Fruit fly (Drosophila melanogaster) whole organism, embryonic: ENCODE data around the gene Tbcd.

Source experiments
- CG10209 ChIP-seq: fragments of 200-800 bp; sonication (Bioruptor generic); optimal IDR thresholded peaks from 3 replicates; lab custom pipeline; 2017; ENCODE audit warnings: missing biosample characterization, mild to moderate bottlenecking, missing genetic modification characterization, missing genetic modification reagents
- CG10959 ChIP-seq: fragments of 200-800 bp; sonication (Bioruptor generic); IDR thresholded peaks from 2 replicates; pipeline ENCODE4 v1.3.6; 2022; ENCODE audit warnings: missing biosample characterization, missing genetic modification characterization
- CG12744 ChIP-seq: fragments of 200-800 bp; sonication (Bioruptor generic); optimal IDR thresholded peaks from 2 replicates; lab custom pipeline; 2016; ENCODE audit warnings: missing biosample characterization, missing genetic modification characterization
- CG13287 ChIP-seq: fragments of 200-800 bp; sonication (Bioruptor generic); IDR thresholded peaks from 2 replicates; pipeline ENCODE4 v1.3.6; 2022; ENCODE audit warnings: missing biosample characterization, missing genetic modification characterization; ENCODE audit not compliant: partially characterized antibody
- CG15011 ChIP-seq: fragments of 200-800 bp; sonication (Bioruptor generic); optimal IDR thresholded peaks from 3 replicates; lab custom pipeline; 2018; ENCODE audit warnings: missing biosample characterization, mild to moderate bottlenecking, missing genetic modification characterization
- CG1647 ChIP-seq: fragments of 200-800 bp; sonication (Bioruptor generic); optimal IDR thresholded peaks from 3 replicates; lab custom pipeline; 2016; ENCODE audit warnings: missing biosample characterization, missing genetic modification characterization
- CG17186 ChIP-seq: fragments of 200-800 bp; sonication (Bioruptor generic); optimal IDR thresholded peaks from 3 replicates; lab custom pipeline; 2017; ENCODE audit warnings: missing biosample characterization, missing genetic modification reagents, missing genetic modification characterization
- CG17328 ChIP-seq: fragments of 200-800 bp; sonication (Bioruptor generic); IDR thresholded peaks from 2 replicates; pipeline ENCODE4 v1.3.6; 2022; ENCODE audit warnings: missing biosample characterization, missing genetic modification characterization
- CG18011 ChIP-seq: fragments of 200-800 bp; sonication (Bioruptor generic); optimal IDR thresholded peaks from 2 replicates; lab custom pipeline; 2017; ENCODE audit warnings: missing biosample characterization, missing genetic modification characterization, mild to moderate bottlenecking, moderate library complexity, missing genotype
- CG18764 ChIP-seq: fragments of 200-800 bp; sonication (Bioruptor generic); optimal IDR thresholded peaks from 3 replicates; lab custom pipeline; 2016; ENCODE audit warnings: missing biosample characterization, missing genetic modification characterization
- CG2129 ChIP-seq: fragments of 200-800 bp; sonication (Bioruptor generic); IDR thresholded peaks from 2 replicates; pipeline ENCODE4 v1.3.6; 2022; ENCODE audit warnings: missing biosample characterization, missing genetic modification characterization; ENCODE audit not compliant: partially characterized antibody
- CG7372 ChIP-seq: fragments of 200-800 bp; sonication (Bioruptor generic); IDR thresholded peaks from 2 replicates; pipeline ENCODE4 v1.3.6; 2022; ENCODE audit warnings: missing biosample characterization, missing genetic modification characterization
- CG8089 ChIP-seq: fragments of 200-800 bp; sonication (Bioruptor generic); optimal IDR thresholded peaks from 3 replicates; lab custom pipeline; 2016; ENCODE audit warnings: missing biosample characterization, missing genetic modification characterization
- CG8290 ChIP-seq, 3 experiments: fragments of 200-800 bp; sonication (Bioruptor generic); optimal IDR thresholded peaks; 2 replicates each; lab custom pipeline; 2016 to 2019; ENCODE audit warnings: missing biosample characterization in 3 of 3, missing genetic modification characterization in 3 of 3, mild to moderate bottlenecking in 2 of 3, moderate library complexity in 1 of 3
- CG8944 ChIP-seq: fragments of 200-800 bp; sonication (Bioruptor generic); optimal IDR thresholded peaks from 3 replicates; lab custom pipeline; 2016; ENCODE audit warnings: missing biosample characterization, missing genetic modification characterization
- CG9727 ChIP-seq: fragments of 200-800 bp; sonication (Bioruptor generic); optimal IDR thresholded peaks from 3 replicates; lab custom pipeline; 2017; ENCODE audit warnings: missing biosample characterization, mild to moderate bottlenecking, missing genetic modification characterization
- Camta ChIP-seq: fragments of 200-800 bp; sonication (Bioruptor generic); optimal IDR thresholded peaks from 2 replicates; lab custom pipeline; 2016; ENCODE audit warnings: missing biosample characterization, missing genetic modification characterization
- Dip2 ChIP-seq: fragments of 200-800 bp; sonication (Bioruptor generic); IDR thresholded peaks from 2 replicates; pipeline ENCODE4 v1.3.6; 2022; ENCODE audit warnings: missing biosample characterization, missing genetic modification characterization
- Drgx ChIP-seq: fragments of 200-800 bp; sonication (Bioruptor generic); IDR thresholded peaks from 2 replicates; pipeline ENCODE4 v1.3.6; 2022; ENCODE audit warnings: missing biosample characterization, missing genetic modification characterization
- HLH4C ChIP-seq: fragments of 200-800 bp; sonication (Bioruptor generic); IDR thresholded peaks from 3 replicates; pipeline ENCODE4 v1.3.6; 2022; ENCODE audit warnings: missing biosample characterization, missing genetic modification characterization; ENCODE audit not compliant: partially characterized antibody
- HLH54F ChIP-seq: fragments of 200-800 bp; sonication (Bioruptor generic); optimal IDR thresholded peaks from 3 replicates; lab custom pipeline; 2016; ENCODE audit warnings: missing biosample characterization, missing genetic modification characterization
- HmgZ ChIP-seq: fragments of 200-800 bp; sonication (Bioruptor generic); optimal IDR thresholded peaks from 2 replicates; lab custom pipeline; 2018; ENCODE audit warnings: missing biosample characterization, mild to moderate bottlenecking, missing genetic modification characterization
- Hr39 ChIP-seq: fragments of >200 bp; optimal IDR thresholded peaks from 2 replicates; lab custom pipeline; 2017
- Mad ChIP-seq: fragments of 200-800 bp; sonication (Bioruptor generic); optimal IDR thresholded peaks from 2 replicates; lab custom pipeline; 2016; ENCODE audit warnings: missing biosample characterization, missing genetic modification characterization
- Med ChIP-seq: fragments of 200-800 bp; sonication (Bioruptor generic); peaks from one replicate; lab custom pipeline; 2016; ENCODE audit warnings: missing biosample characterization, missing genetic modification characterization, mild to moderate bottlenecking, inconsistent platforms, moderate library complexity
- NC2α ChIP-seq: fragments of 200-800 bp; sonication (Bioruptor generic); optimal IDR thresholded peaks from 2 replicates; lab custom pipeline; 2016; ENCODE audit warnings: missing biosample characterization, missing genetic modification characterization
- NC2β ChIP-seq: fragments of 200-800 bp; sonication (Bioruptor generic); optimal IDR thresholded peaks from 2 replicates; lab custom pipeline; 2016; ENCODE audit warnings: missing biosample characterization, missing genetic modification characterization
- NK7.1 ChIP-seq: fragments of 200-800 bp; sonication (Bioruptor generic); optimal IDR thresholded peaks from 3 replicates; lab custom pipeline; 2016; ENCODE audit warnings: missing biosample characterization, missing genetic modification characterization
- Poxn ChIP-seq: fragments of 200-800 bp; sonication (Bioruptor generic); IDR thresholded peaks from 2 replicates; pipeline ENCODE4 v1.3.6; 2022; ENCODE audit warnings: missing biosample characterization, missing genetic modification characterization
- Side ChIP-seq: fragments of 200-800 bp; sonication (Bioruptor generic); optimal IDR thresholded peaks from 2 replicates; lab custom pipeline; 2016; ENCODE audit warnings: missing biosample characterization, missing genetic modification characterization
- Ssrp ChIP-seq: fragments of 200-800 bp; sonication (Bioruptor generic); optimal IDR thresholded peaks from 2 replicates; lab custom pipeline; 2018; ENCODE audit warnings: missing biosample characterization, mild to moderate bottlenecking, missing genetic modification characterization, moderate library complexity
- Tbp ChIP-seq: fragments of >200 bp; optimal IDR thresholded peaks from 2 replicates; lab custom pipeline; 2018; ENCODE audit warnings: missing biosample characterization, missing genetic modification characterization
- Trl ChIP-seq, 3 experiments: fragments of >200 bp in 2 of 3; fragments of 200-800 bp in 1 of 3; sonication (Bioruptor generic) in 1 of 3; optimal IDR thresholded peaks; 2 replicates in 1 of 3; 3 replicates in 2 of 3; lab custom pipeline; 2016 to 2017; ENCODE audit warnings: missing biosample characterization in 1 of 3, missing genetic modification characterization in 1 of 3
- ash1 ChIP-seq: fragments of 200-800 bp; sonication (Bioruptor generic); optimal IDR thresholded peaks from 2 replicates; lab custom pipeline; 2018; ENCODE audit warnings: missing biosample characterization, mild to moderate bottlenecking, missing genetic modification characterization
- crp ChIP-seq, 2 experiments: fragments of 200-800 bp; sonication (Bioruptor generic); optimal IDR thresholded peaks; 2 replicates in 1 of 2; 3 replicates in 1 of 2; lab custom pipeline; 2017; ENCODE audit warnings: missing biosample characterization in 2 of 2, missing genetic modification characterization in 2 of 2, mild to moderate bottlenecking in 1 of 2, moderate library complexity in 1 of 2
- dan ChIP-seq: fragments of 200-800 bp; sonication (Bioruptor generic); IDR thresholded peaks from 2 replicates; pipeline ENCODE4 v1.3.6; 2022; ENCODE audit warnings: missing biosample characterization, missing genetic modification characterization
- dmrt11E ChIP-seq: fragments of 200-800 bp; sonication (Bioruptor generic); optimal IDR thresholded peaks from 3 replicates; lab custom pipeline; 2018; ENCODE audit warnings: missing biosample characterization, mild to moderate bottlenecking, missing genetic modification characterization, moderate library complexity
- dpn ChIP-seq, 2 experiments: fragments of 200-800 bp; sonication (Bioruptor generic); optimal IDR thresholded peaks; 3 replicates each; lab custom pipeline; 2016; ENCODE audit warnings: missing biosample characterization in 2 of 2, missing genetic modification characterization in 2 of 2
- en ChIP-seq: fragments of 200-800 bp; sonication (Bioruptor generic); optimal IDR thresholded peaks from 2 replicates; lab custom pipeline; 2016; ENCODE audit warnings: missing biosample characterization, missing genetic modification characterization
- esg ChIP-seq: fragments of 200-800 bp; sonication (Bioruptor generic); conservative IDR thresholded peaks from 2 replicates; pipeline ENCODE4 v1.3.6; 2022; ENCODE audit warnings: missing biosample characterization, missing genetic modification characterization
- gce ChIP-seq: fragments of 200-800 bp; sonication (Bioruptor generic); IDR thresholded peaks from 3 replicates; pipeline ENCODE4 v1.3.6; 2022; ENCODE audit warnings: missing biosample characterization, missing genetic modification characterization
- grau ChIP-seq: fragments of 200-800 bp; optimal IDR thresholded peaks from 3 replicates; lab custom pipeline; 2019; ENCODE audit warnings: missing biosample characterization, mild to moderate bottlenecking, missing genetic modification characterization, moderate library complexity
- kay ChIP-seq: fragments of 200-800 bp; sonication (Bioruptor generic); optimal IDR thresholded peaks from 2 replicates; lab custom pipeline; 2016; ENCODE audit warnings: missing biosample characterization, missing genetic modification characterization
- luna ChIP-seq: fragments of 200-800 bp; sonication (Bioruptor generic); optimal IDR thresholded peaks from 2 replicates; lab custom pipeline; 2016; ENCODE audit warnings: missing biosample characterization, missing genetic modification characterization
- psq ChIP-seq: fragments of 200-800 bp; sonication (Bioruptor generic); optimal IDR thresholded peaks from 2 replicates; lab custom pipeline; 2017; ENCODE audit warnings: missing biosample characterization, missing genetic modification characterization
- sisA ChIP-seq: fragments of 200-800 bp; sonication (Bioruptor generic); IDR thresholded peaks from 2 replicates; pipeline ENCODE4 v1.3.6; 2022; ENCODE audit warnings: missing biosample characterization, missing genetic modification characterization
- sna ChIP-seq: fragments of 200-800 bp; sonication (Bioruptor generic); IDR thresholded peaks from 2 replicates; pipeline ENCODE4 v1.3.6; 2022; ENCODE audit warnings: missing biosample characterization, missing genetic modification characterization; ENCODE audit not compliant: partially characterized antibody
- sob ChIP-seq: fragments of 200-800 bp; sonication (Bioruptor generic); IDR thresholded peaks from 2 replicates; pipeline ENCODE4 v1.3.6; 2022; ENCODE audit warnings: missing biosample characterization, missing genetic modification characterization
- twi ChIP-seq: fragments of 200-800 bp; optimal IDR thresholded peaks from 2 replicates; lab custom pipeline; 2019; ENCODE audit warnings: missing biosample characterization, mild to moderate bottlenecking, missing genetic modification characterization, moderate library complexity

Tbcd gene

dm6 chr2L:2198613-2199432 is 51.5 kb downstream of the Tbcd start (continued):
- TF ChIP-seq CG10959 (GFP tag; lab: Robert Waterston, UW), result no peak
- no peak for TF ChIP-seq Dip2 (GFP tag; lab: Robert Waterston, UW)
- no peak for TF ChIP-seq HLH4C (GFP tag; lab: Robert Waterston, UW)
- TF ChIP-seq Hr39 (lab: Kevin White, UChicago), result no peak
- TF ChIP-seq CG17328 (GFP tag; lab: Robert Waterston, UW), result no peak
- TF ChIP-seq CG10209 (GFP tag; lab: Kevin White, UChicago), result peak; percentile 88
- TF ChIP-seq CG12744 (GFP tag; lab: Kevin White, UChicago), result peak; percentile 51
- peak; percentile 83 for TF ChIP-seq Camta (GFP tag; lab: Kevin White, UChicago)
- peak; percentile 76 for TF ChIP-seq CG15011
- TF ChIP-seq dan (GFP tag; lab: Robert Waterston, UW), result no peak
- TF ChIP-seq crp (GFP tag; optimal IDR thresholded peaks at IDR 0.05; lab: Kevin White, UChicago), result peak in 1 of 2 experiments; percentile 29
- TF ChIP-seq ash1, result no peak
- TF ChIP-seq CG8944, result peak; percentile 88
- TF ChIP-seq NK7.1, result peak; percentile 75
- peak; percentile 84 for TF ChIP-seq dmrt11E (tag; lab: Kevin White, UChicago)
- TF ChIP-seq HLH54F, result peak; percentile 78
- TF ChIP-seq CG17186 (GFP tag; lab: Kevin White, UChicago), result peak; percentile 36
- peak; percentile 61 for TF ChIP-seq twi (tag; lab: Kevin White, UChicago)
- TF ChIP-seq CG18764, result peak; percentile 81
- peak; percentile 85 for TF ChIP-seq CG9727
- no peak for TF ChIP-seq sob
- peak; percentile 83 for TF ChIP-seq kay
- no peak for TF ChIP-seq Poxn (GFP tag; lab: Robert Waterston, UW)
- peak; percentile 87 for TF ChIP-seq CG8089 (GFP tag; lab: Kevin White, UChicago)
- TF ChIP-seq HmgZ, result peak; percentile 79
- no peak for TF ChIP-seq CG13287 (GFP tag; lab: Robert Waterston, UW)
- TF ChIP-seq dpn (GFP tag; optimal IDR thresholded peaks at IDR 0.05; lab: Kevin White, UChicago), result peak; percentile 86 to 91
- TF ChIP-seq CG7372, result no peak
- TF ChIP-seq CG2129 (GFP tag; lab: Robert Waterston, UW), result no peak
- TF ChIP-seq Med (GFP tag; lab: Kevin White, UChicago), result peak; percentile 98
- TF ChIP-seq CG1647 (GFP tag; lab: Kevin White, UChicago), result peak; percentile 74
- peak; percentile 45 for TF ChIP-seq CG8290 (GFP tag; optimal IDR thresholded peaks at IDR 0.05; lab: Kevin White, UChicago)
- TF ChIP-seq CG8290 (tag; optimal IDR thresholded peaks at IDR 0.05; lab: Kevin White, UChicago), result peak; percentile 4 to 88
- TF ChIP-seq Mad (GFP tag; lab: Kevin White, UChicago), result peak; percentile 76
- TF ChIP-seq Tbp (GFP tag; lab: Kevin White, UChicago), result no peak
- TF ChIP-seq Side, result peak; percentile 90
- TF ChIP-seq NC2α (GFP tag; lab: Kevin White, UChicago), result peak; percentile 85
- peak; percentile 83 for TF ChIP-seq grau (tag; lab: Kevin White, UChicago)
- TF ChIP-seq psq (GFP tag; lab: Kevin White, UChicago), result peak; percentile 66
- no peak for TF ChIP-seq Drgx (GFP tag; lab: Robert Waterston, UW)
- peak; percentile 81 for TF ChIP-seq NC2β
- TF ChIP-seq Trl (optimal IDR thresholded peaks at IDR 0.05; lab: Kevin White, UChicago), result no peak
- TF ChIP-seq Trl (GFP tag; optimal IDR thresholded peaks at IDR 0.05; lab: Kevin White, UChicago), result peak; percentile 90
- no peak for TF ChIP-seq sna
- peak; percentile 82 for TF ChIP-seq en (GFP tag; lab: Kevin White, UChicago)
- peak; percentile 41 for TF ChIP-seq CG18011
- no peak for TF ChIP-seq gce (GFP tag; lab: Robert Waterston, UW)
- no peak for TF ChIP-seq luna (GFP tag; lab: Kevin White, UChicago)
- no peak for TF ChIP-seq sisA
- TF ChIP-seq Ssrp (tag; lab: Kevin White, UChicago), result peak; percentile 86
- no peak for TF ChIP-seq esg (GFP tag; lab: Robert Waterston, UW)
